Fruit fly (Drosophila melanogaster): ENCODE data around the gene CG5860.
A peak's percentile ranks its signal among the peaks of the same experiment; 100 is the strongest.

The CG5860 gene

dm6 chr3R:17394318-17395188 lies 14.9 kb upstream of the CG5860 start, which contains the start of gene CREG (continued):
- TF ChIP-seq Drgx (GFP tag; IDR thresholded peaks at IDR 0.05), result 0 out of 2 replicates have a peak, but pooled peaks have one; percentile 14
- no peak for TF ChIP-seq CG15514 (GFP tag; optimal IDR thresholded peaks at IDR 0.05)
- TF ChIP-seq Hr39 (optimal IDR thresholded peaks at IDR 0.05), result no peak
- TF ChIP-seq tap (tag; optimal IDR thresholded peaks at IDR 0.05), result no peak
- no peak for TF ChIP-seq hkb (optimal IDR thresholded peaks at IDR 0.05)
- no peak for TF ChIP-seq hkb (GFP tag; IDR thresholded peaks at IDR 0.05)
- TF ChIP-seq Blimp-1 (GFP tag; optimal IDR thresholded peaks at IDR 0.05), result no peak
- no peak for TF ChIP-seq eyg (GFP tag; optimal IDR thresholded peaks at IDR 0.05)
- TF ChIP-seq CG15696 (tag; optimal IDR thresholded peaks at IDR 0.05), result no peak
- TF ChIP-seq cwo (GFP tag; optimal IDR thresholded peaks at IDR 0.05), result no peak
- no peak for TF ChIP-seq sna (GFP tag; IDR thresholded peaks at IDR 0.05; ENCODE audit: partially characterized antibody)
- no peak for TF ChIP-seq ap (GFP tag; IDR thresholded peaks at IDR 0.05)
- TF ChIP-seq CG8924 (tag; optimal IDR thresholded peaks at IDR 0.05), result peak; percentile 19
- TF ChIP-seq E2f2 (GFP tag; IDR thresholded peaks at IDR 0.05), result no peak
- peak; percentile 80 for TF ChIP-seq sens (GFP tag)
- no peak for TF ChIP-seq CG5245 (GFP tag; optimal IDR thresholded peaks at IDR 0.05)
- TF ChIP-seq CG11560 (tag; IDR thresholded peaks at IDR 0.05), result no peak
- no peak for TF ChIP-seq sd (tag; optimal IDR thresholded peaks at IDR 0.05)
- TF ChIP-seq CG14965 (GFP tag; optimal IDR thresholded peaks at IDR 0.05; ENCODE audit: borderline replicate concordance), result no peak
- no peak for TF ChIP-seq Myb (GFP tag; optimal IDR thresholded peaks at IDR 0.05)
- TF ChIP-seq CG17612 (GFP tag; IDR thresholded peaks at IDR 0.05), result no peak
- no peak for TF ChIP-seq HmgZ (tag; optimal IDR thresholded peaks at IDR 0.05)
- TF ChIP-seq da (GFP tag; optimal IDR thresholded peaks at IDR 0.05), result no peak
- no peak for TF ChIP-seq ci (GFP tag; IDR thresholded peaks at IDR 0.05)
- no peak for TF ChIP-seq CG14441 (GFP tag; IDR thresholded peaks at IDR 0.05)
- no peak for TF ChIP-seq CG6254 (GFP tag; optimal IDR thresholded peaks at IDR 0.05)
- TF ChIP-seq CG16779 (GFP tag; IDR thresholded peaks at IDR 0.05), result no peak
- TF ChIP-seq danr (GFP tag; IDR thresholded peaks at IDR 0.05), result no peak
- no peak for TF ChIP-seq lbe (GFP tag; optimal IDR thresholded peaks at IDR 0.05)
- TF ChIP-seq NC2β (GFP tag; optimal IDR thresholded peaks at IDR 0.05), result peak; percentile 15
- TF ChIP-seq CG13123 (GFP tag; optimal IDR thresholded peaks at IDR 0.05), result no peak
- no peak for TF ChIP-seq Vsx1 (GFP tag; optimal IDR thresholded peaks at IDR 0.05)
- no peak for TF ChIP-seq CG6683 (GFP tag; optimal IDR thresholded peaks at IDR 0.05)
- TF ChIP-seq TFAM (GFP tag; optimal IDR thresholded peaks at IDR 0.05), result no peak
- TF ChIP-seq ranshi (GFP tag; IDR thresholded peaks at IDR 0.05), result no peak
- peak in 1 of 2 experiments; percentile 15 for TF ChIP-seq Hr51 (GFP tag; optimal IDR thresholded peaks at IDR 0.05)
- no peak for TF ChIP-seq ATbp (GFP tag; optimal IDR thresholded peaks at IDR 0.05)
- TF ChIP-seq H15 (GFP tag; IDR thresholded peaks at IDR 0.05), result no peak
- TF ChIP-seq Hr3 (GFP tag; optimal IDR thresholded peaks at IDR 0.05), result no peak
- TF ChIP-seq Hmr (GFP tag; optimal IDR thresholded peaks at IDR 0.05), result peak; percentile 5
- no peak for TF ChIP-seq ttk (GFP tag; IDR thresholded peaks at IDR 0.05)
- TF ChIP-seq fd96Cb (tag; optimal IDR thresholded peaks at IDR 0.05), result peak; percentile 13
- TF ChIP-seq CG13775 (GFP tag; optimal IDR thresholded peaks at IDR 0.05), result peak; percentile 58
- TF ChIP-seq CG4282 (GFP tag; optimal IDR thresholded peaks at IDR 0.05), result no peak
- no peak for TF ChIP-seq Hmx (GFP tag; optimal IDR thresholded peaks at IDR 0.05)
- TF ChIP-seq B-H1 (GFP tag; IDR thresholded peaks at IDR 0.05), result no peak
- TF ChIP-seq CG30431 (GFP tag; optimal IDR thresholded peaks at IDR 0.05), result no peak
- TF ChIP-seq H2.0 (GFP tag; IDR thresholded peaks at IDR 0.05), result no peak
- no peak for TF ChIP-seq Gsc (GFP tag; IDR thresholded peaks at IDR 0.05)
- no peak for TF ChIP-seq Fer3 (tag; optimal IDR thresholded peaks at IDR 0.05)

All from whole organism, embryonic.